Worm (Caenorhabditis elegans) whole organism, early embryonic: ENCODE data around the gene Y49E10.29.

Experiments used
- B0310.2 ChIP-seq: sonication (generic microtip); optimal IDR thresholded peaks from 2 replicates; lab custom pipeline; 2016; ENCODE audit warnings: mild to moderate bottlenecking, missing genetic modification characterization, missing compliant biosample characterization
- F13C5.2 ChIP-seq: sonication (generic microtip); optimal IDR thresholded peaks from 2 replicates; lab custom pipeline; 2017; ENCODE audit warnings: mild to moderate bottlenecking, missing genetic modification characterization, inconsistent platforms, missing compliant biosample characterization
- aly-1 ChIP-seq: sonication (generic microtip); optimal IDR thresholded peaks from 2 replicates; lab custom pipeline; 2016; ENCODE audit warnings: missing genetic modification characterization, missing compliant biosample characterization
- ama-1 ChIP-seq: fragments of 150-350 bp; optimal IDR thresholded peaks from 2 replicates; lab custom pipeline; 2014
- ceh-13 ChIP-seq: fragments of 200-800 bp; sonication (Bioruptor generic); optimal IDR thresholded peaks from 2 replicates; lab custom pipeline; 2018; ENCODE audit warnings: mild to moderate bottlenecking, missing genetic modification characterization, missing compliant biosample characterization
- ceh-36 ChIP-seq: sonication (generic microtip); optimal IDR thresholded peaks from 2 replicates; lab custom pipeline; 2016; ENCODE audit warnings: missing genetic modification characterization, inconsistent platforms, missing compliant biosample characterization
- ets-7 ChIP-seq: sonication (generic microtip); optimal IDR thresholded peaks from 2 replicates; lab custom pipeline; 2016; ENCODE audit warnings: missing genotype, missing genetic modification characterization, missing compliant biosample characterization
- flt-1 ChIP-seq: fragments of 200-800 bp; sonication (Bioruptor generic); IDR thresholded peaks from 2 replicates; pipeline ENCODE4 v1.3.6; 2022; ENCODE audit warnings: missing genetic modification characterization, missing compliant biosample characterization
- hmbx-1 ChIP-seq: sonication (generic microtip); optimal IDR thresholded peaks from 2 replicates; lab custom pipeline; 2016; ENCODE audit warnings: mild to moderate bottlenecking, missing genetic modification characterization, missing compliant biosample characterization
- hmg-4 ChIP-seq: fragments of 200-800 bp; sonication (Bioruptor generic); optimal IDR thresholded peaks from 2 replicates; lab custom pipeline; 2018; ENCODE audit warnings: mild to moderate bottlenecking, missing genetic modification characterization, missing compliant biosample characterization
- hnd-1 ChIP-seq: sonication (generic microtip); optimal IDR thresholded peaks from 2 replicates; lab custom pipeline; 2016; ENCODE audit warnings: missing genetic modification characterization, missing compliant biosample characterization
- pes-1 ChIP-seq: fragments of 200-800 bp; sonication (Bioruptor generic); IDR thresholded peaks from 2 replicates; pipeline ENCODE4 v1.3.6; 2022; ENCODE audit warnings: missing genetic modification reagents, missing genetic modification characterization, missing compliant biosample characterization
- scrt-1 ChIP-seq: fragments of 200-800 bp; sonication (Bioruptor generic); IDR thresholded peaks from 2 replicates; pipeline ENCODE4 v1.3.6; 2022; ENCODE audit warnings: missing genetic modification characterization, missing compliant biosample characterization
- sea-1 ChIP-seq: fragments of 200-800 bp; sonication (Bioruptor generic); conservative IDR thresholded peaks from 2 replicates; pipeline ENCODE4 v1.3.6; 2022; ENCODE audit warnings: missing genetic modification characterization, missing compliant biosample characterization
- tbx-11 ChIP-seq: fragments of 200-800 bp; sonication (Bioruptor generic); IDR thresholded peaks from 2 replicates; pipeline ENCODE4 v1.3.6; 2022; ENCODE audit warnings: missing genetic modification characterization, missing compliant biosample characterization
- tbx-37 ChIP-seq: fragments of 200-800 bp; sonication (Bioruptor generic); conservative IDR thresholded peaks from 2 replicates; pipeline ENCODE4 v1.3.6; 2022; ENCODE audit warnings: missing genetic modification reagents, missing genetic modification characterization, missing compliant biosample characterization
- tra-4 ChIP-seq: sonication (generic microtip); optimal IDR thresholded peaks from 2 replicates; lab custom pipeline; 2017; ENCODE audit warnings: missing genetic modification characterization, missing compliant biosample characterization

Y49E10.29 gene

ce11 chrIII:12428264-12428627, 40.7 kb upstream of the Y49E10.29 start:
- TF ChIP-seq ceh-36 (tag; lab: Kevin White, UChicago) (no peak), tbx-11 (no peak), hmg-4 (GFP tag; lab: Kevin White, UChicago) (no peak), sea-1 (no peak), pes-1 (GFP tag; lab: Robert Waterston, UW) (no peak), aly-1 (tag; lab: Kevin White, UChicago) (no peak), B0310.2 (tag; lab: Kevin White, UChicago) (no peak), tbx-37 (GFP tag; lab: Robert Waterston, UW) (no peak), scrt-1 (no peak), ets-7 (tag; lab: Kevin White, UChicago) (no peak), F13C5.2 (tag; lab: Kevin White, UChicago) (no peak), hnd-1 (tag; lab: Kevin White, UChicago) (no peak), ceh-13 (GFP tag; lab: Kevin White, UChicago) (no peak), tra-4 (tag; lab: Kevin White, UChicago) (no peak), hmbx-1 (no peak), ama-1 (lab: Kevin White, UChicago) (no peak), flt-1 (GFP tag; lab: Robert Waterston, UW) (no peak)

- no peak for TF ChIP-seq ets-7 (tag; lab: Kevin White, UChicago)
- TF ChIP-seq scrt-1: no peak
- TF ChIP-seq hmbx-1: no peak
- TF ChIP-seq hnd-1 (tag; lab: Kevin White, UChicago): no peak
- TF ChIP-seq tbx-11: no peak
- TF ChIP-seq pes-1 (GFP tag; lab: Robert Waterston, UW): no peak
- no peak for TF ChIP-seq flt-1 (GFP tag; lab: Robert Waterston, UW)
- no peak for TF ChIP-seq ama-1 (lab: Kevin White, UChicago)
- TF ChIP-seq B0310.2 (tag; lab: Kevin White, UChicago): no peak
- TF ChIP-seq tbx-37 (GFP tag; lab: Robert Waterston, UW): no peak
- TF ChIP-seq aly-1 (tag; lab: Kevin White, UChicago): no peak
- no peak for TF ChIP-seq F13C5.2 (tag; lab: Kevin White, UChicago)
Measured at ce11 chrIII:12428799-12429351, 40.1 kb upstream of the Y49E10.29 start.

- TF ChIP-seq F13C5.2 (tag; lab: Kevin White, UChicago) (peak; percentile 77), flt-1 (GFP tag; lab: Robert Waterston, UW) (no peak), tbx-11 (no peak), B0310.2 (tag; lab: Kevin White, UChicago) (no peak), aly-1 (tag; lab: Kevin White, UChicago) (no peak), tra-4 (tag; lab: Kevin White, UChicago) (no peak), scrt-1 (no peak)
Measured at ce11 chrIII:12429579-12430084, 39.3 kb upstream of the Y49E10.29 start, which contains the start of gene snr-6. Gene snr-6, minus strand, starts transcription at chrIII:12429629.

- TF ChIP-seq ets-7 (tag; lab: Kevin White, UChicago) (no peak), sea-1 (no peak), hmbx-1 (no peak), tbx-37 (GFP tag; lab: Robert Waterston, UW) (no peak), hnd-1 (tag; lab: Kevin White, UChicago) (no peak), tra-4 (tag; lab: Kevin White, UChicago) (no peak), F13C5.2 (tag; lab: Kevin White, UChicago) (no peak), scrt-1 (no peak), ceh-13 (GFP tag; lab: Kevin White, UChicago) (no peak), flt-1 (GFP tag; lab: Robert Waterston, UW) (no peak), ceh-36 (tag; lab: Kevin White, UChicago) (no peak), aly-1 (tag; lab: Kevin White, UChicago) (no peak)
Measured at ce11 chrIII:12430209-12430608, 38.8 kb upstream of the Y49E10.29 start, which contains the start of gene Y49E10.16. Gene Y49E10.16, plus strand, starts transcription at chrIII:12430509.

- TF ChIP-seq hmg-4 (GFP tag; lab: Kevin White, UChicago) (no peak), ceh-36 (tag; lab: Kevin White, UChicago) (no peak), tbx-37 (GFP tag; lab: Robert Waterston, UW) (no peak), F13C5.2 (tag; lab: Kevin White, UChicago) (no peak), tbx-11 (no peak), pes-1 (GFP tag; lab: Robert Waterston, UW) (no peak), hnd-1 (tag; lab: Kevin White, UChicago) (no peak), aly-1 (tag; lab: Kevin White, UChicago) (no peak), ama-1 (lab: Kevin White, UChicago) (no peak), B0310.2 (tag; lab: Kevin White, UChicago) (no peak), sea-1 (no peak), hmbx-1 (no peak), flt-1 (GFP tag; lab: Robert Waterston, UW) (no peak), scrt-1 (no peak), tra-4 (tag; lab: Kevin White, UChicago) (no peak), ets-7 (tag; lab: Kevin White, UChicago) (no peak), ceh-13 (GFP tag; lab: Kevin White, UChicago) (no peak)
Measured at ce11 chrIII:12434104-12434503, 34.9 kb upstream of the Y49E10.29 start, which contains the start of gene Y49E10.27. Gene Y49E10.27, plus strand, starts transcription at chrIII:12434404.

ce11 chrIII:12436215-12436614, 32.8 kb upstream of the Y49E10.29 start, which contains the start of gene fbxa-218:
Gene fbxa-218, plus strand, starts transcription at chrIII:12436515.
- no peak for TF ChIP-seq pes-1 (GFP tag; lab: Robert Waterston, UW)
- TF ChIP-seq scrt-1: no peak
- no peak for TF ChIP-seq hmg-4 (GFP tag; lab: Kevin White, UChicago)
- no peak for TF ChIP-seq sea-1
- TF ChIP-seq F13C5.2 (tag; lab: Kevin White, UChicago): no peak
- TF ChIP-seq ets-7 (tag; lab: Kevin White, UChicago): no peak
- TF ChIP-seq tbx-11: no peak
- TF ChIP-seq tra-4 (tag; lab: Kevin White, UChicago): no peak
- TF ChIP-seq ama-1 (lab: Kevin White, UChicago): no peak
- no peak for TF ChIP-seq flt-1 (GFP tag; lab: Robert Waterston, UW)
- TF ChIP-seq aly-1 (tag; lab: Kevin White, UChicago): no peak
- no peak for TF ChIP-seq tbx-37 (GFP tag; lab: Robert Waterston, UW)
- no peak for TF ChIP-seq ceh-36 (tag; lab: Kevin White, UChicago)
- TF ChIP-seq hmbx-1: no peak
- TF ChIP-seq ceh-13 (GFP tag; lab: Kevin White, UChicago): no peak
- TF ChIP-seq B0310.2 (tag; lab: Kevin White, UChicago): no peak
